Worm (Caenorhabditis elegans) whole organism, L3 larva: ENCODE data around the gene T22F3.10.

Source experiments
- R02D3.7 ChIP-seq: fragments of 150-350 bp; optimal IDR thresholded peaks from 2 replicates; lab custom pipeline; 2014; ENCODE audit warnings: missing biosample characterization, missing genetic modification characterization
- ZK546.5 ChIP-seq: sonication (generic microtip); optimal IDR thresholded peaks from 2 replicates; lab custom pipeline; 2017; ENCODE audit warnings: missing biosample characterization, missing genetic modification characterization
- ceh-16 ChIP-seq: sonication (generic microtip); optimal IDR thresholded peaks from 2 replicates; lab custom pipeline; 2017; ENCODE audit warnings: missing biosample characterization, missing genetic modification characterization
- ceh-9 ChIP-seq: sonication (generic microtip); optimal IDR thresholded peaks from 2 replicates; lab custom pipeline; 2018; ENCODE audit warnings: missing biosample characterization, missing genetic modification characterization
- egl-27 ChIP-seq: sonication (generic microtip); optimal IDR thresholded peaks from 4 replicates; lab custom pipeline; 2017; ENCODE audit warnings: missing biosample characterization, missing genetic modification reagents, missing genetic modification characterization
- elt-1 ChIP-seq: fragments of 150-350 bp; optimal IDR thresholded peaks from 2 replicates; lab custom pipeline; 2014; ENCODE audit warnings: missing biosample characterization, missing genetic modification characterization
- hmg-11 ChIP-seq: sonication (generic microtip); optimal IDR thresholded peaks from 2 replicates; lab custom pipeline; 2016; ENCODE audit warnings: missing genetic modification characterization, missing compliant biosample characterization
- lin-39 ChIP-seq: fragments of 150-350 bp; optimal IDR thresholded peaks from 2 replicates; lab custom pipeline; 2018; ENCODE audit warnings: missing biosample characterization, missing genetic modification reagents, missing genetic modification characterization
- nhr-11 ChIP-seq: fragments of 150-350 bp; optimal IDR thresholded peaks from 2 replicates; lab custom pipeline; 2014; ENCODE audit warnings: missing biosample characterization, missing genetic modification characterization
- nhr-23 ChIP-seq: fragments of 150-350 bp; optimal IDR thresholded peaks from 2 replicates; lab custom pipeline; 2014; ENCODE audit warnings: missing biosample characterization, missing genetic modification reagents, missing genetic modification characterization
- nhr-76 ChIP-seq: fragments of 150-350 bp; sonication (generic microtip); optimal IDR thresholded peaks from 5 replicates; lab custom pipeline; 2014; ENCODE audit warnings: missing biosample characterization, missing genetic modification characterization
- nhr-77 ChIP-seq: fragments of 150-350 bp; optimal IDR thresholded peaks from 2 replicates; lab custom pipeline; 2014; ENCODE audit warnings: missing biosample characterization, missing genetic modification characterization
- pqm-1 ChIP-seq: fragments of 150-350 bp; optimal IDR thresholded peaks from 2 replicates; lab custom pipeline; 2017; ENCODE audit warnings: missing biosample characterization, missing genetic modification characterization, inconsistent platforms

- TF ChIP-seq egl-27 (tag; lab: Kevin White, UChicago) (no peak), ceh-16 (tag; lab: Kevin White, UChicago) (no peak), pqm-1 (tag; lab: Kevin White, UChicago) (no peak), hmg-11 (tag; lab: Kevin White, UChicago) (no peak), nhr-23 (no peak), nhr-11 (tag; lab: Kevin White, UChicago) (no peak), ZK546.5 (tag; lab: Kevin White, UChicago) (no peak), lin-39 (tag; lab: Kevin White, UChicago) (no peak), R02D3.7 (tag; lab: Kevin White, UChicago) (no peak), elt-1 (tag; lab: Kevin White, UChicago) (no peak), ceh-9 (tag; lab: Kevin White, UChicago) (no peak), nhr-76 (no peak), nhr-77 (no peak)
Observed at ce11 chrV:3616844-3617243, 5.3 kb upstream of the T22F3.10 start.
